Fruit fly (Drosophila melanogaster): Measurements from ENCODE around the gene Fhos.

The Fhos gene

dm6 chr3L:8787701-8788100 lies 34.3 kb downstream of the Fhos start (continued):
- TF ChIP-seq schlank (tag; optimal IDR thresholded peaks at IDR 0.05), result no peak
- no peak for TF ChIP-seq Chrac-16 (GFP tag; optimal IDR thresholded peaks at IDR 0.05)
- peak; percentile 94 for TF ChIP-seq exex (tag; optimal IDR thresholded peaks at IDR 0.05)
- TF ChIP-seq ara (GFP tag; IDR thresholded peaks at IDR 0.05), result no peak
- TF ChIP-seq rib (GFP tag; IDR thresholded peaks at IDR 0.05), result no peak
- peak; percentile 59 for TF ChIP-seq bigmax (GFP tag; optimal IDR thresholded peaks at IDR 0.05)
- peak in 1 of 2 experiments; percentile 13 for TF ChIP-seq Hr78 (GFP tag; optimal IDR thresholded peaks at IDR 0.05)

DNA sequence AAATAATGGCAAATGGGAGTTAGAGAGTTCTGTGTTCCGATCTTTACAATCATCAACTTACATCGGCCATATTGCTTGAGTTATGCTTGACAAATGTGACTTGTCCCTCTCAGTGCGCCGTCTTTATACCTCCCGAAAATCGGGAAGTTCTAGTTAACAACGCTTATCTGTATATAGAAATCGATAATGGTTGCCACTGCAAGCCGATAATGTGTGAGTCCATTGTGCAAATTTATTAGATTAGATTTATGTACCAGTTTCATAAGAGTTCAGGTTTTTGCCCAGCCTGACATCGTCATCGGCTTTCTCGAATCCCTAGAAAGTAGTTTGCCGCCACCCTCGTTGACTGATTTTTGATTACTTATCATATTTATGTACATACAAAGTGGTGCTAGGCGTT lies 35.0 kb downstream of the Fhos start, which contains the start of gene Acbp5:
Gene Acbp5 (minus strand): TSS at position 101 of the 400 bp plus-strand sequence.
- TF ChIP-seq Pdp1 (GFP tag; optimal IDR thresholded peaks at IDR 0.05) (peak in 1 of 2 experiments; percentile 5), exex (tag; optimal IDR thresholded peaks at IDR 0.05) (peak; percentile 53), GATAe (GFP tag; conservative IDR thresholded peaks at IDR 0.05) (no peak)

dm6 chr3L:8798129-8798528 lies 44.7 kb downstream of the Fhos start:
- peak in 1 of 2 experiments; percentile 67 for TF ChIP-seq Pdp1 (GFP tag; optimal IDR thresholded peaks at IDR 0.05)
- no peak for TF ChIP-seq crp (GFP tag; optimal IDR thresholded peaks at IDR 0.05)
- TF ChIP-seq CG18599 (GFP tag; optimal IDR thresholded peaks at IDR 0.05), result no peak
- peak; percentile 93 for TF ChIP-seq CG2199 (GFP tag; IDR thresholded peaks at IDR 0.05)

DNA sequence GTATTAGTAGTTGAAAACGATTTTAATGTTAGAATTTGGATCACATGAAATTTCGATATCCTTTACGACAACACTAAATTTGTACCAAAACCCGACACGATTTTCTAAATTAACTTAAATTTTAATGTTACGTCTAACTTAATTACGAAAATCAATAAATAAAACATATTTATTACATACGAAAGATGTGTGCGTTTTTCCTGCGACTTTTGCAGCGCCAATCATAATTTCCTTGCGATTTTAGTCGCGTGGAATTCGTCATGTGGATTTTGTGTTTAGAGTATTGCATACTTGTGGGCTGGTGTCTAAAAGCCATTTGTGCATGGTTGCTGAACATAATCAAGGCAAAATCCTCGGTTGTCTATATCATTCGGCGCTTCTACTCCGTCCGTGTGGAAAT lies 45.1 kb downstream of the Fhos start:
- TF ChIP-seq insv (GFP tag; optimal IDR thresholded peaks at IDR 0.05) (no peak), Tbp (GFP tag; optimal IDR thresholded peaks at IDR 0.05) (peak; percentile 28), gt (GFP tag; IDR thresholded peaks at IDR 0.05) (no peak), eve (GFP tag; optimal IDR thresholded peaks at IDR 0.05) (peak in 1 of 2 experiments; percentile 70), jing (GFP tag; optimal IDR thresholded peaks at IDR 0.05) (no peak), CG8359 (GFP tag; optimal IDR thresholded peaks at IDR 0.05; ENCODE audit: borderline replicate concordance) (peak; percentile 100), Ravus (GFP tag; IDR thresholded peaks at IDR 0.05) (no peak), CG43689 (GFP tag; IDR thresholded peaks at IDR 0.05) (no peak), Hsf (GFP tag; optimal IDR thresholded peaks at IDR 0.05) (no peak)

dm6 chr3L:8800432-8800831 lies 47.0 kb downstream of the Fhos start, which contains the start of gene CG13310:
TSS of gene CG13310 (minus strand) at chr3L:8800532.
- TF ChIP-seq lbe (GFP tag; optimal IDR thresholded peaks at IDR 0.05), result no peak
- TF ChIP-seq gsb-n (tag; optimal IDR thresholded peaks at IDR 0.05), result no peak
- TF ChIP-seq CG43689 (GFP tag; IDR thresholded peaks at IDR 0.05), result no peak
- TF ChIP-seq Camta (GFP tag; optimal IDR thresholded peaks at IDR 0.05), result no peak
- no peak for TF ChIP-seq CG16813 (GFP tag; IDR thresholded peaks at IDR 0.05; ENCODE audit: partially characterized antibody)
- no peak for TF ChIP-seq abd-A (tag; optimal IDR thresholded peaks at IDR 0.05)
- TF ChIP-seq Awh (GFP tag; IDR thresholded peaks at IDR 0.05), result no peak
- no peak for TF ChIP-seq CG9797 (GFP tag; optimal IDR thresholded peaks at IDR 0.05)

DNA sequence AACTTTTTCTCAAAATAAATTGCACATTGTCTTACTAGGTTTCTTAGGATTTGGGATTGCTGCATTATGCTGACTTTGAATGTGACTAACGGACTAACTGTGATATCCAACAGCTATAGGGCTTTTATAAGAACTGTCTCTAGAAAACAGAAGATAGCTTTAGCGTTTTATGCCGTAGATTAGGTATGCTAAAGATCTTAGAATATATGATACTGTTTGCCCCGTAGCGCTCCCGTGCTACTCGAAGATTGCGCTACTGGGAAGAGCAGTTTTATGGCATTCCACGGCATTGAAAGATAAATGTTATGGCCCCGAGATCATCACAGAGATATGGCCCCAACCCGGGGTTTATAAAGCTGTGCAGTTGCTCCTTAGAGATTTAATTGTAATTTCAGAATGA lies 48.6 kb downstream of the Fhos start, which contains the start of the genes CG13311 and CG34426:
Gene CG13311 (minus strand): TSS at position 101 of the 400 bp plus-strand sequence.
Gene CG34426 (plus strand): TSS at position 400 of the 400 bp plus-strand sequence.
- TF ChIP-seq az2 (GFP tag; optimal IDR thresholded peaks at IDR 0.05) (no peak), Chrac-16 (GFP tag; optimal IDR thresholded peaks at IDR 0.05) (no peak), tup (GFP tag; optimal IDR thresholded peaks at IDR 0.05) (no peak), CoRest (tag; optimal IDR thresholded peaks at IDR 0.05) (no peak), cg (GFP tag; optimal IDR thresholded peaks at IDR 0.05) (no peak), CG8478 (optimal IDR thresholded peaks at IDR 0.05) (no peak), ab (GFP tag; optimal IDR thresholded peaks at IDR 0.05) (no peak), CG16813 (GFP tag; IDR thresholded peaks at IDR 0.05; ENCODE audit: partially characterized antibody) (no peak), ham (GFP tag; IDR thresholded peaks at IDR 0.05) (no peak), CG12155 (GFP tag; optimal IDR thresholded peaks at IDR 0.05) (no peak), fd3F (GFP tag; optimal IDR thresholded peaks at IDR 0.05) (no peak), C15 (GFP tag; IDR thresholded peaks at IDR 0.05) (no peak), CG10959 (GFP tag; IDR thresholded peaks at IDR 0.05) (no peak), unc-4 (GFP tag; IDR thresholded peaks at IDR 0.05; ENCODE audit: partially characterized antibody) (no peak), danr (GFP tag; IDR thresholded peaks at IDR 0.05) (no peak), CG12236 (GFP tag; optimal IDR thresholded peaks at IDR 0.05) (no peak)

Measured in whole organism, embryonic.